Fruit fly (Drosophila melanogaster): ENCODE results near the gene CG42866.

- TF ChIP-seq Dll (optimal IDR thresholded peaks at IDR 0.05) (no peak), pan (optimal IDR thresholded peaks at IDR 0.05) (no peak), CG8478 (optimal IDR thresholded peaks at IDR 0.05) (no peak), usp (GFP tag; optimal IDR thresholded peaks at IDR 0.05) (no peak), psq (optimal IDR thresholded peaks at IDR 0.05) (no peak), EcR (GFP tag; optimal IDR thresholded peaks at IDR 0.05) (no peak)
These were observed 29.0 kb downstream of the CG42866 start for dm6 chr2L:19932523-19932922.
